Fruit fly (Drosophila melanogaster) whole organism, embryonic: ENCODE measurements around the gene Fancd2.
A peak's percentile ranks its signal among the peaks of the same experiment; 100 is the strongest.

Experiments used
- ATbp ChIP-seq: fragments of 200-800 bp; sonication (Bioruptor generic); optimal IDR thresholded peaks from 2 replicates; lab custom pipeline; 2017; ENCODE audit warnings: missing biosample characterization, mild to moderate bottlenecking, missing genetic modification characterization, missing genetic modification reagents
- Antp ChIP-seq: fragments of 200-800 bp; sonication (Bioruptor generic); optimal IDR thresholded peaks from 3 replicates; lab custom pipeline; 2016; ENCODE audit warnings: missing biosample characterization, missing genetic modification characterization
- Atf3 ChIP-seq: fragments of 200-800 bp; sonication (Bioruptor generic); optimal IDR thresholded peaks from 3 replicates; lab custom pipeline; 2016; ENCODE audit warnings: missing biosample characterization, missing genetic modification characterization
- CG10543 ChIP-seq: fragments of 200-800 bp; sonication (Bioruptor generic); optimal IDR thresholded peaks from 3 replicates; lab custom pipeline; 2017; ENCODE audit warnings: missing biosample characterization, mild to moderate bottlenecking, missing genetic modification characterization, moderate library complexity
- CG10565 ChIP-seq: fragments of 200-800 bp; sonication (Bioruptor generic); optimal IDR thresholded peaks from 3 replicates; lab custom pipeline; 2016; ENCODE audit warnings: missing biosample characterization, mild to moderate bottlenecking, missing genetic modification characterization
- CG11085 ChIP-seq: fragments of 200-800 bp; sonication (Bioruptor generic); IDR thresholded peaks from 2 replicates; pipeline ENCODE4 v1.3.6; 2022; ENCODE audit warnings: missing biosample characterization, missing genetic modification characterization
- CG12391 ChIP-seq: fragments of 200-800 bp; sonication (Bioruptor generic); optimal IDR thresholded peaks from 3 replicates; lab custom pipeline; 2018; ENCODE audit warnings: missing biosample characterization, mild to moderate bottlenecking, missing genetic modification characterization, moderate library complexity
- CG17385 ChIP-seq: fragments of 200-800 bp; sonication (Bioruptor generic); optimal IDR thresholded peaks from 3 replicates; lab custom pipeline; 2018; ENCODE audit warnings: missing biosample characterization, mild to moderate bottlenecking, missing genetic modification characterization
- CG17568 ChIP-seq: fragments of 200-800 bp; sonication (Bioruptor generic); optimal IDR thresholded peaks from 2 replicates; lab custom pipeline; 2018; ENCODE audit warnings: missing biosample characterization, mild to moderate bottlenecking, missing genetic modification characterization, moderate library complexity
- CG18262 ChIP-seq: fragments of 200-800 bp; optimal IDR thresholded peaks from 3 replicates; lab custom pipeline; 2019; ENCODE audit warnings: missing biosample characterization, mild to moderate bottlenecking, missing genetic modification characterization, moderate library complexity
- CG18599 ChIP-seq: fragments of 200-800 bp; sonication (Bioruptor generic); optimal IDR thresholded peaks from 3 replicates; lab custom pipeline; 2017; ENCODE audit warnings: missing biosample characterization, missing genetic modification characterization, mild to moderate bottlenecking, moderate library complexity, missing genetic modification reagents
- CG18764 ChIP-seq: fragments of 200-800 bp; sonication (Bioruptor generic); optimal IDR thresholded peaks from 3 replicates; lab custom pipeline; 2016; ENCODE audit warnings: missing biosample characterization, missing genetic modification characterization
- CG3065 ChIP-seq: fragments of 200-800 bp; sonication (Bioruptor generic); optimal IDR thresholded peaks from 2 replicates; lab custom pipeline; 2016; ENCODE audit warnings: missing biosample characterization, missing genetic modification characterization
- CG31365 ChIP-seq: fragments of 200-800 bp; sonication (Bioruptor generic); optimal IDR thresholded peaks from 2 replicates; lab custom pipeline; 2018; ENCODE audit warnings: missing biosample characterization, mild to moderate bottlenecking, missing genetic modification characterization
- CG32532 ChIP-seq: fragments of 200-800 bp; sonication (Bioruptor generic); IDR thresholded peaks from 2 replicates; pipeline ENCODE4 v1.3.6; 2022; ENCODE audit warnings: missing biosample characterization, missing genetic modification characterization
- CG34376 ChIP-seq: fragments of 200-800 bp; sonication (Bioruptor generic); optimal IDR thresholded peaks from 2 replicates; lab custom pipeline; 2018; ENCODE audit warnings: missing biosample characterization, mild to moderate bottlenecking, missing genetic modification characterization
- CG4730 ChIP-seq: fragments of 200-800 bp; sonication (Bioruptor generic); IDR thresholded peaks from 2 replicates; pipeline ENCODE4 v1.3.6; 2022; ENCODE audit warnings: missing biosample characterization, missing genetic modification characterization
- CG6175 ChIP-seq: fragments of 200-800 bp; sonication (Bioruptor generic); IDR thresholded peaks from 3 replicates; pipeline ENCODE4 v1.3.6; 2022; ENCODE audit warnings: missing biosample characterization, missing genetic modification characterization
- CG8944 ChIP-seq: fragments of 200-800 bp; sonication (Bioruptor generic); optimal IDR thresholded peaks from 3 replicates; lab custom pipeline; 2016; ENCODE audit warnings: missing biosample characterization, missing genetic modification characterization
- Doc2 ChIP-seq: fragments of 200-800 bp; sonication (Bioruptor generic); IDR thresholded peaks from 2 replicates; pipeline ENCODE4 v1.3.6; 2022; ENCODE audit warnings: missing biosample characterization, missing genetic modification characterization
- E2f2 ChIP-seq: fragments of 200-800 bp; sonication (Bioruptor generic); IDR thresholded peaks from 2 replicates; pipeline ENCODE4 v1.3.6; 2022; ENCODE audit warnings: missing biosample characterization, missing genetic modification characterization
- Eip74EF ChIP-seq, 2 experiments: fragments of 200-800 bp in 1 of 2; fragments of >200 bp in 1 of 2; sonication (Bioruptor generic) in 1 of 2; optimal IDR thresholded peaks; 2 replicates each; lab custom pipeline; 2017 to 2019; ENCODE audit warnings: missing biosample characterization in 2 of 2, missing genetic modification characterization in 2 of 2, mild to moderate bottlenecking in 1 of 2, moderate library complexity in 1 of 2
- Fer2 ChIP-seq: fragments of 200-800 bp; sonication (Bioruptor generic); optimal IDR thresholded peaks from 2 replicates; lab custom pipeline; 2018; ENCODE audit warnings: missing biosample characterization, mild to moderate bottlenecking, missing genetic modification characterization, moderate library complexity
- GATAe ChIP-seq: fragments of 200-800 bp; sonication (Bioruptor generic); conservative IDR thresholded peaks from 2 replicates; pipeline ENCODE4 v1.3.6; 2022; ENCODE audit warnings: missing biosample characterization, missing genetic modification characterization
- HHEX ChIP-seq: fragments of 200-800 bp; sonication (Bioruptor generic); optimal IDR thresholded peaks from 3 replicates; lab custom pipeline; 2017; ENCODE audit warnings: missing biosample characterization, mild to moderate bottlenecking, missing genetic modification characterization, missing genetic modification reagents
- HLH3B ChIP-seq: fragments of 200-800 bp; sonication (Bioruptor generic); IDR thresholded peaks from 2 replicates; pipeline ENCODE4 v1.3.6; 2022; ENCODE audit warnings: missing biosample characterization, missing genetic modification characterization
- HmgZ ChIP-seq: fragments of 200-800 bp; sonication (Bioruptor generic); optimal IDR thresholded peaks from 2 replicates; lab custom pipeline; 2018; ENCODE audit warnings: missing biosample characterization, mild to moderate bottlenecking, missing genetic modification characterization
- Hr39 ChIP-seq: fragments of >200 bp; optimal IDR thresholded peaks from 2 replicates; lab custom pipeline; 2017
- Pdp1 ChIP-seq, 2 experiments: fragments of 200-800 bp; sonication (Bioruptor generic); optimal IDR thresholded peaks; 3 replicates each; lab custom pipeline; 2016; ENCODE audit warnings: missing biosample characterization in 2 of 2, missing genetic modification characterization in 2 of 2, mild to moderate bottlenecking in 1 of 2, moderate library complexity in 1 of 2
- ab ChIP-seq: fragments of 200-800 bp; sonication (Bioruptor generic); optimal IDR thresholded peaks from 2 replicates; lab custom pipeline; 2016; ENCODE audit warnings: missing biosample characterization, missing genetic modification characterization
- ap ChIP-seq: fragments of 200-800 bp; sonication (Bioruptor generic); IDR thresholded peaks from 2 replicates; pipeline ENCODE4 v1.3.6; 2022; ENCODE audit warnings: missing biosample characterization, missing genetic modification characterization
- br ChIP-seq: fragments of >200 bp; optimal IDR thresholded peaks from 2 replicates; lab custom pipeline; 2017
- cad ChIP-seq: fragments of >200 bp; optimal IDR thresholded peaks from 2 replicates; lab custom pipeline; 2017; ENCODE audit warnings: missing biosample characterization, missing genetic modification characterization
- caup ChIP-seq: fragments of 200-800 bp; sonication (Bioruptor generic); optimal IDR thresholded peaks from 3 replicates; lab custom pipeline; 2017; ENCODE audit warnings: missing biosample characterization, mild to moderate bottlenecking, missing genetic modification characterization, moderate library complexity; ENCODE audit not compliant: severe bottlenecking
- cg ChIP-seq: fragments of 200-800 bp; sonication (Bioruptor generic); optimal IDR thresholded peaks from 3 replicates; lab custom pipeline; 2019; ENCODE audit warnings: missing biosample characterization, mild to moderate bottlenecking, missing genetic modification characterization, moderate library complexity
- dati ChIP-seq: fragments of 200-800 bp; sonication (Bioruptor generic); IDR thresholded peaks from 2 replicates; pipeline ENCODE4 v1.3.6; 2022; ENCODE audit warnings: missing biosample characterization, missing genetic modification characterization
- dmrt11E ChIP-seq: fragments of 200-800 bp; sonication (Bioruptor generic); optimal IDR thresholded peaks from 3 replicates; lab custom pipeline; 2018; ENCODE audit warnings: missing biosample characterization, mild to moderate bottlenecking, missing genetic modification characterization, moderate library complexity
- dpn ChIP-seq, 2 experiments: fragments of 200-800 bp; sonication (Bioruptor generic); optimal IDR thresholded peaks; 3 replicates each; lab custom pipeline; 2016; ENCODE audit warnings: missing biosample characterization in 2 of 2, missing genetic modification characterization in 2 of 2
- h ChIP-seq: fragments of >200 bp; optimal IDR thresholded peaks from 2 replicates; lab custom pipeline; 2017
- inv ChIP-seq: fragments of 200-800 bp; sonication (Bioruptor generic); IDR thresholded peaks from 2 replicates; pipeline ENCODE4 v1.3.6; 2022; ENCODE audit warnings: missing biosample characterization, missing genetic modification characterization; ENCODE audit not compliant: partially characterized antibody
- knrl ChIP-seq: fragments of 200-800 bp; sonication (Bioruptor generic); IDR thresholded peaks from 3 replicates; pipeline ENCODE4 v1.3.6; 2022; ENCODE audit warnings: missing biosample characterization, missing genetic modification characterization; ENCODE audit not compliant: partially characterized antibody
- nom ChIP-seq: fragments of 200-800 bp; sonication (Bioruptor generic); optimal IDR thresholded peaks from 2 replicates; lab custom pipeline; 2017; ENCODE audit warnings: missing biosample characterization, missing genetic modification characterization, mild to moderate bottlenecking, moderate library complexity, missing genetic modification reagents
- pan ChIP-seq, 4 experiments: fragments of >200 bp in 3 of 4; fragments of 200-800 bp in 1 of 4; sonication (Bioruptor generic) in 1 of 4; optimal IDR thresholded peaks in 3 of 4; IDR thresholded peaks in 1 of 4; 2 replicates each; pipeline versions ENCODE4 v1.3.6 to Lab custom; 2017 to 2022; ENCODE audit warnings: missing biosample characterization in 2 of 4, missing genetic modification characterization in 2 of 4, mixed read lengths in 1 of 4
- rib ChIP-seq: fragments of 200-800 bp; sonication (Bioruptor generic); IDR thresholded peaks from 2 replicates; pipeline ENCODE4 v1.3.6; 2022; ENCODE audit warnings: missing biosample characterization, missing genetic modification characterization
- seq ChIP-seq: fragments of 200-800 bp; sonication (Bioruptor generic); IDR thresholded peaks from 2 replicates; pipeline ENCODE4 v1.3.6; 2022; ENCODE audit warnings: missing biosample characterization, missing genetic modification characterization
- sug ChIP-seq: fragments of 200-800 bp; optimal IDR thresholded peaks from 2 replicates; lab custom pipeline; 2019; ENCODE audit warnings: missing biosample characterization, mild to moderate bottlenecking, missing genetic modification characterization, moderate library complexity
- tin ChIP-seq: fragments of 200-800 bp; sonication (Bioruptor generic); optimal IDR thresholded peaks from 3 replicates; lab custom pipeline; 2016; ENCODE audit warnings: missing biosample characterization, missing genetic modification characterization
- ttk ChIP-seq: fragments of 200-800 bp; sonication (Bioruptor generic); IDR thresholded peaks from 2 replicates; pipeline ENCODE4 v2.1.2; 2022; ENCODE audit warnings: missing biosample characterization, missing genetic modification characterization
- unc-4 ChIP-seq: fragments of 200-800 bp; sonication (Bioruptor generic); IDR thresholded peaks from 2 replicates; pipeline ENCODE4 v1.3.6; 2022; ENCODE audit warnings: missing biosample characterization, missing genetic modification characterization; ENCODE audit not compliant: partially characterized antibody
- vvl ChIP-seq: fragments of 200-800 bp; sonication (Bioruptor generic); IDR thresholded peaks from 2 replicates; pipeline ENCODE4 v1.3.6; 2022; ENCODE audit warnings: missing biosample characterization, missing genetic modification characterization
- wdn ChIP-seq: fragments of 200-800 bp; sonication (Bioruptor generic); IDR thresholded peaks from 2 replicates; pipeline ENCODE4 v1.3.6; 2022; ENCODE audit warnings: missing biosample characterization, missing genetic modification characterization

Gene Fancd2

DNA sequence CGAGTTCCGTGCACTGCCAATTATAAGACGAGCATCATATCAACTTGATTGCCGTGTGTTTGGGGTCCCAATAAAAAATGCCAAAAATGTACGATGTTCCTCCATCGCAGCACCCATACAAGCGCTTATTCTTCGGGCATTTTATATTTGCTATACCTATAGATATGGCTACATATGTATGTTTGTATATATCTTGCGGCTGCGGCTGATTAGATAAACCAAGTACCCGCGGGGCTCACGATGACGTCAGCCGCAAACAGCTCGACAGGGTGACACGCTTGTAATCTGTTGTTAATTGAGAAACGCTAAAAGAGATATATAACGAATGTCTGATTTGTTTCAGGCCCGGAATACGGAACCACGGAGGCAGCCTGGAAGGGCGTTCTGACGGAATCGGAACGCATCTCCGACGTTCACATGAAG, 21.3 kb upstream of the Fancd2 start (continued):
- no peak for TF ChIP-seq CG4730 (GFP tag; lab: Robert Waterston, UW)
- no peak for TF ChIP-seq Eip74EF (GFP tag; optimal IDR thresholded peaks at IDR 0.05; lab: Kevin White, UChicago)
- TF ChIP-seq Atf3 (GFP tag; lab: Kevin White, UChicago), result no peak
- TF ChIP-seq CG10565 (GFP tag; lab: Kevin White, UChicago), result no peak
- no peak for TF ChIP-seq Hr39 (lab: Kevin White, UChicago)
- no peak for TF ChIP-seq pan (optimal IDR thresholded peaks at IDR 0.05; lab: Kevin White, UChicago)
- peak in 1 of 2 experiments; percentile 12 for TF ChIP-seq pan (GFP tag; optimal IDR thresholded peaks at IDR 0.05 in 1 of 2, IDR thresholded peaks at IDR 0.05 in 1 of 2)
- TF ChIP-seq knrl (GFP tag; lab: Robert Waterston, UW), result no peak
- peak; percentile 14 for TF ChIP-seq CG18599 (GFP tag; lab: Kevin White, UChicago)
- TF ChIP-seq CG3065, result no peak
- no peak for TF ChIP-seq br (lab: Kevin White, UChicago)
- TF ChIP-seq GATAe (GFP tag; lab: Robert Waterston, UW), result peak; percentile 78
- TF ChIP-seq rib (GFP tag; lab: Robert Waterston, UW), result no peak
- no peak for TF ChIP-seq Doc2
- peak in 1 of 2 experiments; percentile 74 for TF ChIP-seq Pdp1 (GFP tag; optimal IDR thresholded peaks at IDR 0.05; lab: Kevin White, UChicago)
- no peak for TF ChIP-seq dpn (GFP tag; optimal IDR thresholded peaks at IDR 0.05; lab: Kevin White, UChicago)
- no peak for TF ChIP-seq ttk
- no peak for TF ChIP-seq dmrt11E (tag; lab: Kevin White, UChicago)
- no peak for TF ChIP-seq nom (GFP tag; lab: Kevin White, UChicago)
- no peak for TF ChIP-seq CG6175
- TF ChIP-seq caup (GFP tag; lab: Kevin White, UChicago), result peak; percentile 16
- no peak for TF ChIP-seq CG18764 (GFP tag; lab: Kevin White, UChicago)
- TF ChIP-seq unc-4 (GFP tag; lab: Robert Waterston, UW), result no peak
- TF ChIP-seq ap, result no peak
- TF ChIP-seq CG32532 (GFP tag; lab: Robert Waterston, UW), result no peak
- TF ChIP-seq Antp, result no peak
- TF ChIP-seq CG11085 (GFP tag; lab: Robert Waterston, UW), result no peak
- peak; percentile 13 for TF ChIP-seq CG31365 (tag; lab: Kevin White, UChicago)
- TF ChIP-seq seq (GFP tag; lab: Robert Waterston, UW), result no peak
- TF ChIP-seq HHEX (GFP tag; lab: Kevin White, UChicago), result peak; percentile 23
- TF ChIP-seq CG18262 (tag; lab: Kevin White, UChicago), result no peak
- peak; percentile 74 for TF ChIP-seq CG10543 (GFP tag; lab: Kevin White, UChicago)
- no peak for TF ChIP-seq ab (GFP tag; lab: Kevin White, UChicago)
- TF ChIP-seq CG12391, result no peak
- peak; percentile 14 for TF ChIP-seq cg (GFP tag; lab: Kevin White, UChicago)
- TF ChIP-seq h (lab: Kevin White, UChicago), result no peak
- TF ChIP-seq CG8944 (GFP tag; lab: Kevin White, UChicago), result no peak
- TF ChIP-seq HmgZ (tag; lab: Kevin White, UChicago), result peak; percentile 43
- TF ChIP-seq wdn, result 0 out of 2 replicates have a peak, but pooled peaks have one; percentile 19
- TF ChIP-seq tin, result no peak
- TF ChIP-seq HLH3B (GFP tag; lab: Robert Waterston, UW), result no peak
- TF ChIP-seq E2f2 (GFP tag; lab: Robert Waterston, UW), result no peak
- TF ChIP-seq vvl (GFP tag; lab: Robert Waterston, UW), result no peak
- TF ChIP-seq inv, result no peak
- peak; percentile 1 for TF ChIP-seq ATbp (GFP tag; lab: Kevin White, UChicago)
- no peak for TF ChIP-seq CG17385
- peak; percentile 49 for TF ChIP-seq sug (tag; lab: Kevin White, UChicago)
- no peak for TF ChIP-seq dati (GFP tag; lab: Robert Waterston, UW)
- no peak for TF ChIP-seq CG17568 (GFP tag; lab: Kevin White, UChicago)
- peak; percentile 62 for TF ChIP-seq CG34376 (GFP tag; lab: Kevin White, UChicago)
- no peak for TF ChIP-seq cad (GFP tag; lab: Kevin White, UChicago)
- no peak for TF ChIP-seq Fer2 (tag; lab: Kevin White, UChicago)
